Worm (Caenorhabditis elegans) whole organism, young adult: ENCODE data around the gene gcy-27.

Source experiments
- C17E4.6 ChIP-seq: fragments of 200-800 bp; sonication (Bioruptor generic); IDR thresholded peaks from 2 replicates; pipeline ENCODE4 v1.3.6; 2022; ENCODE audit warnings: missing genetic modification reagents, missing genetic modification characterization, missing compliant biosample characterization
- F22D6.2 ChIP-seq: sonication (generic microtip); optimal IDR thresholded peaks from 2 replicates; lab custom pipeline; 2016; ENCODE audit warnings: mild to moderate bottlenecking, missing genetic modification characterization, missing compliant biosample characterization
- F33H1.4 ChIP-seq: fragments of 200-800 bp; sonication (Bioruptor generic); IDR thresholded peaks from 2 replicates; pipeline ENCODE4 v1.3.6; 2022; ENCODE audit warnings: missing genetic modification reagents, missing genetic modification characterization, missing compliant biosample characterization
- F49E8.2 ChIP-seq: sonication (generic microtip); optimal IDR thresholded peaks from 3 replicates; lab custom pipeline; 2017; ENCODE audit warnings: missing genetic modification characterization, mild to moderate bottlenecking, missing compliant biosample characterization, antibody characterized with exemption, moderate library complexity; ENCODE audit not compliant: insufficient read depth
- K11D2.4 ChIP-seq: fragments of 200-800 bp; sonication (Bioruptor generic); IDR thresholded peaks from 2 replicates; pipeline ENCODE4 v1.3.6; 2022; ENCODE audit warnings: missing genetic modification reagents, missing genetic modification characterization, missing compliant biosample characterization
- Y95B8A.8 ChIP-seq: fragments of 200-800 bp; sonication (Bioruptor generic); IDR thresholded peaks from 2 replicates; pipeline ENCODE4 v1.3.6; 2022; ENCODE audit warnings: missing genetic modification reagents, missing genetic modification characterization, missing compliant biosample characterization
- ama-1 ChIP-seq, 3 experiments: fragments of 150-350 bp in 1 of 3; sonication (generic microtip) in 2 of 3; optimal IDR thresholded peaks; 2 replicates each; lab custom pipeline; 2014 to 2018; ENCODE audit warnings: missing biosample characterization in 2 of 3, missing genetic modification characterization in 2 of 3, missing genetic modification reagents in 2 of 3
- attf-3 ChIP-seq: fragments of 200-800 bp; sonication (Bioruptor generic); conservative IDR thresholded peaks from 2 replicates; pipeline ENCODE4 v1.3.6; 2022; ENCODE audit warnings: missing genetic modification reagents, missing genetic modification characterization, missing compliant biosample characterization
- attf-5 ChIP-seq: fragments of 200-800 bp; sonication (Bioruptor generic); optimal IDR thresholded peaks from 2 replicates; lab custom pipeline; 2018; ENCODE audit warnings: mild to moderate bottlenecking, missing genetic modification characterization, missing compliant biosample characterization
- bed-1 ChIP-seq: fragments of 200-800 bp; sonication (Bioruptor generic); IDR thresholded peaks from 2 replicates; pipeline ENCODE4 v1.3.6; 2022; ENCODE audit warnings: missing genetic modification reagents, missing genetic modification characterization, missing compliant biosample characterization
- gei-17 ChIP-seq: fragments of 200-800 bp; sonication (Bioruptor generic); optimal IDR thresholded peaks from 2 replicates; lab custom pipeline; 2018; ENCODE audit warnings: mild to moderate bottlenecking, missing genetic modification characterization, missing compliant biosample characterization
- him-1 ChIP-seq: sonication (generic microtip); optimal IDR thresholded peaks from 2 replicates; lab custom pipeline; 2016; ENCODE audit warnings: missing genotype, missing genetic modification reagents, missing genetic modification characterization, missing compliant biosample characterization
- hmg-20 ChIP-seq: fragments of 200-800 bp; sonication (Bioruptor generic); IDR thresholded peaks from 2 replicates; pipeline ENCODE4 v1.3.6; 2022; ENCODE audit warnings: missing genetic modification reagents, missing genetic modification characterization, missing compliant biosample characterization
- let-607 ChIP-seq, 2 experiments: fragments of 200-800 bp in 1 of 2; sonication (Bioruptor generic) in 1 of 2; sonication (generic microtip) in 1 of 2; optimal IDR thresholded peaks; 2 replicates each; lab custom pipeline; 2016 to 2018; ENCODE audit warnings: mild to moderate bottlenecking in 2 of 2, missing compliant biosample characterization in 2 of 2, missing genetic modification characterization in 2 of 2, moderate library complexity in 2 of 2, missing genotype in 1 of 2
- lin-35 ChIP-seq, 3 experiments: fragments of 150-350 bp in 2 of 3; sonication (generic microtip) in 1 of 3; optimal IDR thresholded peaks; 2 replicates each; lab custom pipeline; 2014 to 2018; ENCODE audit warnings: missing biosample characterization in 3 of 3, missing genetic modification characterization in 3 of 3, missing genetic modification reagents in 3 of 3
- nhr-120 ChIP-seq: fragments of 200-800 bp; sonication (Bioruptor generic); IDR thresholded peaks from 2 replicates; pipeline ENCODE4 v1.3.6; 2022; ENCODE audit warnings: missing genetic modification characterization, missing compliant biosample characterization
- nhr-80 ChIP-seq: sonication (generic microtip); optimal IDR thresholded peaks from 2 replicates; lab custom pipeline; 2016; ENCODE audit warnings: missing genetic modification characterization, missing compliant biosample characterization
- nhr-90 ChIP-seq: sonication (generic microtip); optimal IDR thresholded peaks from 2 replicates; lab custom pipeline; 2016; ENCODE audit warnings: missing genotype, mild to moderate bottlenecking, missing genetic modification characterization, missing compliant biosample characterization
- rcor-1 ChIP-seq: fragments of 200-800 bp; sonication (Bioruptor generic); IDR thresholded peaks from 2 replicates; pipeline ENCODE4 v1.3.6; 2022; ENCODE audit warnings: missing genetic modification reagents, missing genetic modification characterization, missing compliant biosample characterization

Gene gcy-27

DNA sequence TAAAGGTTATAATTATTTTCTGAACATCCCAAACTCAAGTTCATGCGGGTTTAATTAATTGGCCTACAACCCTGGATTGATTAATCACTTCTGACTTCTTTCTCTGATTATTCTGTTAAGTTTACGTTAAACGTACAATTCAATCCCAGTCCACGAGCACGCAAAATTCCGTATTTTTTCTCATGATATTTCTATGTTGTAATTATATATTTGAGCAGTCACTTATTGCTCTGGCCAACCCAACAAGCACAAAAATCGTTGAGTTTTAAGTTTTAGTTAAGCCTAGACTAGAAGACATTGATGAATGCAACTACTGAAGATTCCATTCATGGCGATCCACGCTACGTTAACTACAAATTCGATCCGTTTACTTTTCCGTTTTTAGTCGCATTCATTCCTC is 40.5 kb downstream of the gcy-27 start, which contains the start of gene sru-15:
Gene sru-15, plus strand, starts transcription at position 301 of the 400 bp plus-strand sequence.
- TF ChIP-seq gei-17 (GFP tag; lab: Kevin White, UChicago) (no peak), ama-1 (optimal IDR thresholded peaks at IDR 0.05; lab: Kevin White, UChicago) (no peak), ama-1 (GFP tag; optimal IDR thresholded peaks at IDR 0.05; lab: Kevin White, UChicago) (no peak), F22D6.2 (tag; lab: Kevin White, UChicago) (no peak), bed-1 (GFP tag; lab: Robert Waterston, UW) (no peak), C17E4.6 (no peak), Y95B8A.8 (GFP tag; lab: Robert Waterston, UW) (no peak), lin-35 (GFP tag; optimal IDR thresholded peaks at IDR 0.05; lab: Kevin White, UChicago) (no peak)

DNA sequence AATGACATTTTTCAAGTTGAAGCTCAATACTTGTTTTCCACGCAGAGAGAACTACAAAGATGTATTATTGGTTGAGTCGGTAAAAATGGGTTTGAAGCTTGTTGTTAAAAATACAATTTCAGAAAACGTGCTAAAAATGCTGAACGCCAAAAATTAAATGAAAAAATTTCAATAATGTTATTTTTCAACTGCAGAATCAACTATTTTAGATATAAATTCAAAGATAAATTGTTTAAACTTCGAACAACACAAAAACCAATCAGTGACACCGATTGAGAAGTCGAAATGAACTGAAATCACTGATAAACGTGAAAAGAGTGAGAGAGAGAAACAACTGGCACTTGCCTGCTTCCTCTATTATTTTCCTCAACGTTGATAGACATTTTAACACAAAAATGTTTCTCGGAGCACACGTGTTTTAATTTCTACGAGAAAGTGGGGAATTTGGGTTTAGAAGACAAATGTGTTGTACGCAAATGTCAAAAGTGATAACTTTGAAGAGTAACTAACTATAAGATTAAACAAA is 48.9 kb downstream of the gcy-27 start, which contains the start of gene T02D1.8:
Gene T02D1.8, minus strand, starts transcription at position 51 of the 526 bp plus-strand sequence.
- peak; percentile 86 for TF ChIP-seq nhr-80 (tag; lab: Kevin White, UChicago)
- TF ChIP-seq ama-1 (optimal IDR thresholded peaks at IDR 0.05; lab: Kevin White, UChicago), result no peak
- no peak for TF ChIP-seq ama-1 (GFP tag; optimal IDR thresholded peaks at IDR 0.05; lab: Kevin White, UChicago)
- TF ChIP-seq let-607 (tag; optimal IDR thresholded peaks at IDR 0.05; lab: Kevin White, UChicago), result peak; percentile 18 to 49
- no peak for TF ChIP-seq hmg-20 (GFP tag; lab: Robert Waterston, UW)
- no peak for TF ChIP-seq attf-3
- no peak for TF ChIP-seq F33H1.4 (GFP tag; lab: Robert Waterston, UW)
- TF ChIP-seq rcor-1 (GFP tag; lab: Robert Waterston, UW), result no peak
- no peak for TF ChIP-seq F49E8.2 (tag; lab: Kevin White, UChicago)
- no peak for TF ChIP-seq gei-17 (GFP tag; lab: Kevin White, UChicago)
- TF ChIP-seq attf-5 (GFP tag; lab: Kevin White, UChicago), result no peak
- TF ChIP-seq K11D2.4 (GFP tag; lab: Robert Waterston, UW), result no peak
- TF ChIP-seq nhr-120 (GFP tag; lab: Robert Waterston, UW), result no peak
- no peak for TF ChIP-seq him-1 (tag; lab: Kevin White, UChicago)

DNA sequence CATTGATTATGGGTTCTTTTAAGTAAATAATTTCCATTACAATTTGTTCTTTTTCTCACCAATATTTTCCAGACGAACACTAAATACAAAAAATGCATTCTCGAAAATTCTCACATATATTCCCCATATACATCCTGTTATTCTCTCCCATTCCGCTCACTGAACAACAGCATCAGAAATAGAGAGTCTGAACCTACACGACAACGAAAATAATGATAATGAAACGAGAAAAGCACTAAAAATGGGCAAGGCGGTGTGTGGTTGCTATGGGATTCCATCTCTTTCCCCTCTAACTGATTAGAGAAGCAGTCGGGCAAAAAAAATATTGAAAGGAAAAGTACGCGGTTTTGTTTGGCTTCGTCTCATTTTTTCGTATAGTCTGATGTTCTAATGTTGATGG is 53.4 kb downstream of the gcy-27 start, which contains the start of gene C30H6.12:
Gene C30H6.12, plus strand, starts transcription at position 301 of the 400 bp plus-strand sequence.
- TF ChIP-seq nhr-90 (tag; lab: Kevin White, UChicago), result no peak
